Worm (Caenorhabditis elegans): ENCODE data around the gene C02F5.14.

ce11 chrIII:8220081-8220480, 15.2 kb downstream of the C02F5.14 start:
- TF ChIP-seq K02D7.2 (tag; optimal IDR thresholded peaks at IDR 0.05) (no peak), unc-86 (tag; optimal IDR thresholded peaks at IDR 0.05) (peak; percentile 38), fkh-10 (GFP tag; optimal IDR thresholded peaks at IDR 0.05) (no peak), hlh-6 (tag; optimal IDR thresholded peaks at IDR 0.05) (no peak), unc-3 (GFP tag; conservative IDR thresholded peaks at IDR 0.05) (no peak), unc-3 (tag; optimal IDR thresholded peaks at IDR 0.05) (no peak)
